Worm (Caenorhabditis elegans) whole organism, young adult: ENCODE results near the gene ocr-3.

Source experiments
- C06A6.2 ChIP-seq: fragments of 200-800 bp; sonication (Bioruptor generic); conservative IDR thresholded peaks from 2 replicates; pipeline ENCODE4 v1.3.6; 2022; ENCODE audit warnings: missing genetic modification characterization, missing compliant biosample characterization
- T26A5.8 ChIP-seq: sonication (generic microtip); optimal IDR thresholded peaks from 2 replicates; lab custom pipeline; 2016; ENCODE audit warnings: missing genetic modification characterization, missing compliant biosample characterization
- Y79H2A.3 ChIP-seq: fragments of 200-800 bp; sonication (Bioruptor generic); conservative IDR thresholded peaks from 2 replicates; pipeline ENCODE4 v1.3.6; 2022; ENCODE audit warnings: missing genetic modification reagents, missing genetic modification characterization, missing compliant biosample characterization
- ceh-79 ChIP-seq: sonication (generic microtip); optimal IDR thresholded peaks from 2 replicates; lab custom pipeline; 2017; ENCODE audit warnings: mild to moderate bottlenecking, missing genetic modification characterization, missing compliant biosample characterization

DNA sequence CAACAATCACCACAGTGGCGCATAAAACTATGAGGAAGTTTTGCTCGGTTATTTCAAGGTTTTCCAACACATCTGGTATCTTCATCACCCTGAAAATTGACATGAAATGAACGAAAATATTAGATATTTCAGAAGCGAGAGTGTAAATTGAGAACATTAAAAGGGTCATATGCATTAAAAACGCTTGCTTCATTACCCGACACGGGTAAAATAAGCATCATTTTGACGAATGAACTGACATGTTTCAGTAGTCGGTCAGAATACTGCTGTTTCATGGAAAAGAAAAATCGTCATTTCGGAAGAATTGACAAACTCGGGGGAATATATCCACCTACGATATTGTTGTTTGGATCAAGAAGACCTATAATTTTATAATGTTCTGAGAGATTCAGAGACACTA, 30.5 kb downstream of the ocr-3 start, which contains the start of gene snt-7:
- TF ChIP-seq T26A5.8 (tag; lab: Kevin White, UChicago) (no peak), C06A6.2 (GFP tag; lab: Robert Waterston, UW) (no peak), Y79H2A.3 (GFP tag; lab: Robert Waterston, UW) (no peak), ceh-79 (tag; lab: Kevin White, UChicago) (no peak)
